Worm (Caenorhabditis elegans) whole organism, L4/young adult: ENCODE data around the gene Y17G7B.18.
A peak's percentile ranks its signal among the peaks of the same experiment; 100 is the strongest.

Source experiments
- W03F9.2 ChIP-seq: fragments of 150-350 bp; optimal IDR thresholded peaks from 2 replicates; lab custom pipeline; 2014; ENCODE audit warnings: missing biosample characterization, missing genetic modification characterization
- dao-5 ChIP-seq: sonication (generic microtip); optimal IDR thresholded peaks from 2 replicates; lab custom pipeline; 2016; ENCODE audit warnings: missing genotype, missing genetic modification characterization, moderate library complexity, missing compliant biosample characterization
- him-1 ChIP-seq: sonication (generic microtip); optimal IDR thresholded peaks from 2 replicates; lab custom pipeline; 2016; ENCODE audit warnings: missing genotype, missing genetic modification reagents, missing genetic modification characterization, missing compliant biosample characterization

Gene Y17G7B.18

ce11 chrII:12089616-12090215 lies 17.9 kb downstream of the Y17G7B.18 start:
- TF ChIP-seq W03F9.2 (tag; lab: Kevin White, UChicago) (peak; percentile 15), him-1 (tag; lab: Kevin White, UChicago) (no peak)

DNA sequence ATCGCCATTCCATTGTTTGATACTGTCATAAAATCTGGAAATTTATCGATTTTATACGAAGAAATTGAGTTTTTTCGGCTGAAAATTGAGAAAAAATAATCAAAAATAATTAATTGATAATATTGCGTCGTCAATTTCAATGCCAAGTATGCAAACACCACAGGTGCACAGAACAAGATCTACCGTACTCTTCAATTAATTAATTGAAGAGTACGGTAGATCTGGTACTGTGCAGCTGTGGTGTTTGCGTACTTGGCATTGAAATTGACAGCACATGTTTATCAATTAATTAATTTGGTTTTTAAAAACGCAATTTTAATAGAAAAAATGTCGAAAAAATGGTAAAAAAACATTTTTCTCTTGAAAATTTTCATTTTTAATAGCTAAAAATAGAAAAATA lies 18.8 kb downstream of the Y17G7B.18 start, which contains the start of gene cnt-1:
Gene cnt-1, minus strand, starts transcription at position 36 of the 400 bp plus-strand sequence.
- TF ChIP-seq W03F9.2 (tag; lab: Kevin White, UChicago) (no peak), him-1 (tag; lab: Kevin White, UChicago) (no peak), dao-5 (tag; lab: Kevin White, UChicago) (no peak)

DNA sequence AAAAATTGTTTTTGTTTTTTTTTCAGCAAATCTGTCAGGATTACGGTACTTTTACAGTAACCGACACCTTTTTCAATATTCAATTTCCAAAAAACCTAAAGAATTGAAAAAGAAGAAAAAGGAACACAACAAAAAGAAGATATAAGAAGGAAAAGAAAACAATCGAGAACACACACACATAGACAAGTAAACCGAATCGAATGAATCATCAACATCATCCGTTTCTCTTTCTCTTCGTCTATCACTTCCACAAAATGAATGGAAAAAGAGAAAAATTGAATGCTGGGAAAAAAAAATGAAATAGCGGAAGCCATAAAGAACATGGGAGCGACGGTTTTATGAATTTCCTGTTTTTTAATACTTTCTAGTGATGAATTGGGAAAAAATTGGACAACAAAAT lies 26.2 kb downstream of the Y17G7B.18 start:
- TF ChIP-seq W03F9.2 (tag; lab: Kevin White, UChicago), result no peak
- no peak for TF ChIP-seq him-1 (tag; lab: Kevin White, UChicago)
- no peak for TF ChIP-seq dao-5 (tag; lab: Kevin White, UChicago)

DNA sequence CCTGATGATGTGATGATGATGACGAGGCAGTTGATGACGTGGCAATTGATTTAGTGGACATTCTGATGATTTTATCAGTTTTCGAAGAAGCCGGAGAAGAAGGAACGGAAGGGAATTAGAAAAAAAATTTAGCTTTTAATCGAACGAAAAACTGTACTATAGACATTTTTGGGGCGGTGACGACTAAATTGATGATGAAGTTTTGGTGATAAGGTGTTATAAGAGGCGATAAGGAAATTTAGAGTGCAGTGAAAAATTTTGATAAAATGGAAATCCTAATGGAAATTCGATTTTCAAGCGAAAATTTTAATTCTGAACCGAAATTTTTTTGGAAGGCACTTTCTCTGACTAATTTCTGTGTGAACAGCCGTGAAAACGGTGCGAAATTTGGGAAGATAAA lies 27.6 kb downstream of the Y17G7B.18 start:
- TF ChIP-seq W03F9.2 (tag; lab: Kevin White, UChicago) (no peak), dao-5 (tag; lab: Kevin White, UChicago) (no peak), him-1 (tag; lab: Kevin White, UChicago) (no peak)

ce11 chrII:12077281-12077680 lies 30.4 kb downstream of the Y17G7B.18 start:
- TF ChIP-seq dao-5 (tag; lab: Kevin White, UChicago) (no peak), W03F9.2 (tag; lab: Kevin White, UChicago) (no peak), him-1 (tag; lab: Kevin White, UChicago) (no peak)

- TF ChIP-seq him-1 (tag; lab: Kevin White, UChicago) (no peak), W03F9.2 (tag; lab: Kevin White, UChicago) (no peak)
These were observed 31.3 kb downstream of the Y17G7B.18 start for ce11 chrII:12076355-12076754.

DNA sequence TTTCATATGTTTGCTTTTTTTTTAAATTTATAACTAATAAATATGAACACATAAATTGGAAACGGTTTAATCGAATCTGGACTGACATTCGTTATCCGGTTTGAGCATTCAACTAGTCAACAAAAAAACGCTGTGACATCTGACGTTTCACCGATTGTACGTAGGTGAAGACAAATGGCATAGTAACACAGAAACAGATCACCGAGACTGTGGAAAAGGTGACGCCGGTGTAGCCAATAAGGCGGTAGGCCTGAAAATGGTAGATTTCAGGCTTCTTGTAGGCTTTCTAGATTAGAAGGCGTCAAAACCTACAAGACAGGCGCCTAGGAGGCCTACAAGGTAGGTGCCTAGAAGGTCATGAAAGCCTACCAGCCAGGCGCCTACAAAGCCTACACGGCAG lies 36.4 kb downstream of the Y17G7B.18 start:
- TF ChIP-seq him-1 (tag; lab: Kevin White, UChicago) (no peak), dao-5 (tag; lab: Kevin White, UChicago) (no peak), W03F9.2 (tag; lab: Kevin White, UChicago) (no peak)

DNA sequence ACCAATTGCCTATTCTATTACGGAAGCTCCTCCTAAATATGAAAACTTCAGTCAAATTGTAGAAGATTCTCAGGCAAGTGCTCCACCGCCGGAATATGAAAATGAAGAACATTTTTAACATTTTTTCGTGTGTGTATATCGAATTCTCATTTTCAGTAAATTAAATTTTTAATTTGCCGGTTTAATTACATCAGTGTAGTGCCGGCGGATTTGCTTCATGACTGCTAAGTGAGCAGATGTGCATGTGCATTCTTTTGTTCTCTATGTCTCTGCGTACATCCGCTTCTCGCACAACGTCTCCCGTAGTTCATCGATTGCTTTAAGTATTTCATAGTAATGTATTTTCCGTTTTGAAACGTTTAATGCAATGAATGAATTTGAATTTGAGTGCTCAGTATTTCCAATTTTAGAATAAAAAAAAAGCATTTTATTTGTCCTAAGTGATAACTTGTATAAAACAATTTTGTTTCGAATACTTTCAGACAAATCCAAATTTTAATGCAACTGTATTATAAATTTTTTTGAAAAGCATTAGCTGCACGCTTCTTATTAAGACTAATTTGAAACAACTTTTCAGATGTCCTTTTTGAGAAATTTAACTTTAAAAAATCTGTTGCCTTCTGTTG lies 40.1 kb downstream of the Y17G7B.18 start, which contains the start of gene Y17G7B.22:
Gene Y17G7B.22, plus strand, starts transcription at position 576 of the 626 bp plus-strand sequence.
- TF ChIP-seq him-1 (tag; lab: Kevin White, UChicago), result no peak
- TF ChIP-seq dao-5 (tag; lab: Kevin White, UChicago), result no peak
- no peak for TF ChIP-seq W03F9.2 (tag; lab: Kevin White, UChicago)

ce11 chrII:12064680-12065135 lies 42.9 kb downstream of the Y17G7B.18 start, which contains the start of gene arrd-8:
Gene arrd-8 (plus strand): TSS chrII:12065085.
- TF ChIP-seq dao-5 (tag; lab: Kevin White, UChicago) (no peak), him-1 (tag; lab: Kevin White, UChicago) (no peak), W03F9.2 (tag; lab: Kevin White, UChicago) (no peak)

ce11 chrII:12063076-12063475 lies 44.6 kb downstream of the Y17G7B.18 start:
- TF ChIP-seq W03F9.2 (tag; lab: Kevin White, UChicago) (no peak), him-1 (tag; lab: Kevin White, UChicago) (no peak), dao-5 (tag; lab: Kevin White, UChicago) (no peak)

ce11 chrII:12062521-12062920 lies 45.1 kb downstream of the Y17G7B.18 start, which contains the start of gene arrd-7:
Gene arrd-7 (minus strand): TSS chrII:12062621.
- no peak for TF ChIP-seq W03F9.2 (tag; lab: Kevin White, UChicago)
- no peak for TF ChIP-seq him-1 (tag; lab: Kevin White, UChicago)
- TF ChIP-seq dao-5 (tag; lab: Kevin White, UChicago), result no peak

- TF ChIP-seq W03F9.2 (tag; lab: Kevin White, UChicago) (no peak), dao-5 (tag; lab: Kevin White, UChicago) (no peak), him-1 (tag; lab: Kevin White, UChicago) (no peak)
These were observed 47.8 kb downstream of the Y17G7B.18 start for ce11 chrII:12059872-12060271.

- TF ChIP-seq dao-5 (tag; lab: Kevin White, UChicago), result no peak
- no peak for TF ChIP-seq him-1 (tag; lab: Kevin White, UChicago)
- TF ChIP-seq W03F9.2 (tag; lab: Kevin White, UChicago), result no peak
These were observed 49.4 kb downstream of the Y17G7B.18 start for ce11 chrII:12058298-12058697.
